Fruit fly (Drosophila melanogaster) whole organism, embryonic: Measurements from ENCODE around the gene Pdh.

Experiments used
- CG15696 ChIP-seq: fragments of 200-800 bp; sonication (Bioruptor generic); optimal IDR thresholded peaks from 2 replicates; lab custom pipeline; 2019; ENCODE audit warnings: missing biosample characterization, mild to moderate bottlenecking, missing genetic modification characterization, moderate library complexity
- CG17802 ChIP-seq: fragments of 200-800 bp; sonication (Bioruptor generic); optimal IDR thresholded peaks from 2 replicates; lab custom pipeline; 2018; ENCODE audit warnings: missing biosample characterization, mild to moderate bottlenecking, missing genetic modification characterization, moderate library complexity
- CG4424 ChIP-seq: fragments of 200-800 bp; sonication (Bioruptor generic); optimal IDR thresholded peaks from 3 replicates; lab custom pipeline; 2016; ENCODE audit warnings: missing biosample characterization, missing genetic modification characterization
- Pdp1 ChIP-seq, 2 experiments: fragments of 200-800 bp; sonication (Bioruptor generic); optimal IDR thresholded peaks; 3 replicates each; lab custom pipeline; 2016; ENCODE audit warnings: missing biosample characterization in 2 of 2, missing genetic modification characterization in 2 of 2, mild to moderate bottlenecking in 1 of 2, moderate library complexity in 1 of 2
- Sin3A ChIP-seq: fragments of >200 bp; optimal IDR thresholded peaks from 2 replicates; lab custom pipeline; 2018
- fd96Cb ChIP-seq: fragments of 200-800 bp; sonication (Bioruptor generic); optimal IDR thresholded peaks from 2 replicates; lab custom pipeline; 2018; ENCODE audit warnings: missing biosample characterization, mild to moderate bottlenecking, missing genetic modification characterization, moderate library complexity
- gce ChIP-seq: fragments of 200-800 bp; sonication (Bioruptor generic); IDR thresholded peaks from 3 replicates; pipeline ENCODE4 v1.3.6; 2022; ENCODE audit warnings: missing biosample characterization, missing genetic modification characterization
- repo ChIP-seq: fragments of 200-800 bp; sonication (Bioruptor generic); optimal IDR thresholded peaks from 2 replicates; lab custom pipeline; 2016; ENCODE audit warnings: missing biosample characterization, missing genetic modification characterization
- slp2 ChIP-seq: fragments of 200-800 bp; sonication (Bioruptor generic); optimal IDR thresholded peaks from 2 replicates; lab custom pipeline; 2016; ENCODE audit warnings: missing biosample characterization, missing genetic modification characterization
- tap ChIP-seq: fragments of 200-800 bp; optimal IDR thresholded peaks from 3 replicates; lab custom pipeline; 2019; ENCODE audit warnings: missing biosample characterization, mild to moderate bottlenecking, missing genetic modification characterization, moderate library complexity

- no peak for TF ChIP-seq Pdp1 (GFP tag; optimal IDR thresholded peaks at IDR 0.05; lab: Kevin White, UChicago)
- no peak for TF ChIP-seq fd96Cb (tag; lab: Kevin White, UChicago)
- no peak for TF ChIP-seq tap (tag; lab: Kevin White, UChicago)
- no peak for TF ChIP-seq CG17802 (tag; lab: Kevin White, UChicago)
- TF ChIP-seq slp2 (GFP tag; lab: Kevin White, UChicago): no peak
- TF ChIP-seq gce (GFP tag; lab: Robert Waterston, UW): no peak
- TF ChIP-seq repo (GFP tag; lab: Kevin White, UChicago): no peak
- TF ChIP-seq CG15696 (tag; lab: Kevin White, UChicago): no peak
- no peak for TF ChIP-seq Sin3A (lab: Kevin White, UChicago)
- TF ChIP-seq CG4424 (GFP tag; lab: Kevin White, UChicago): no peak
Observed at dm6 chr3L:16393700-16394099, 39.6 kb upstream of the Pdh start.
